Worm (Caenorhabditis elegans): Measurements from ENCODE around the gene H03A11.2.

H03A11.2 gene

ce11 chrX:15246595-15246994, 16.1 kb upstream of the H03A11.2 start:
- no peak for TF ChIP-seq unc-62 (GFP tag; optimal IDR thresholded peaks at IDR 0.05)

DNA sequence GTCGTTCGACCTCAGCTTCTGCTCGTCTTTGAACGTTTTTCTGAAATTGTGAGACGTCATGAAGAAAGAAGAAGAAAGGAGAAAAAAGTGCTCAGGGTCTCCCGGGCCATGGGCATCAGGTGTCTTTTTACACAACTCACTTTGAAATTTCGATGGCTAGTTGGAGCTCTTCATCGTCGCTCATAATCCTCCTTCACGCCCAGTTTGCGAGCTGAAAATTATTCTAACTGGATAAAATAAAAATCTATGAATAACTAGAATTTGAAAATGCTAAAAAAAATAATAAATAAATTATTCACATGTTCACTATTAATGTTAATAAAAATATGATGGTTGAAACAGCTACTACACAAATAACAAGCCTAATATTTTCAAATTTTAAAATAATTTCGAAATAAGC, 15.7 kb upstream of the H03A11.2 start, which contains the start of gene piki-1:
TSS of gene piki-1 (minus strand) at position 218 of the 400 bp plus-strand sequence.
- TF ChIP-seq unc-62 (GFP tag; optimal IDR thresholded peaks at IDR 0.05): no peak

ce11 chrX:15242726-15243125, 12.3 kb upstream of the H03A11.2 start:
- no peak for TF ChIP-seq unc-62 (GFP tag; optimal IDR thresholded peaks at IDR 0.05)

DNA sequence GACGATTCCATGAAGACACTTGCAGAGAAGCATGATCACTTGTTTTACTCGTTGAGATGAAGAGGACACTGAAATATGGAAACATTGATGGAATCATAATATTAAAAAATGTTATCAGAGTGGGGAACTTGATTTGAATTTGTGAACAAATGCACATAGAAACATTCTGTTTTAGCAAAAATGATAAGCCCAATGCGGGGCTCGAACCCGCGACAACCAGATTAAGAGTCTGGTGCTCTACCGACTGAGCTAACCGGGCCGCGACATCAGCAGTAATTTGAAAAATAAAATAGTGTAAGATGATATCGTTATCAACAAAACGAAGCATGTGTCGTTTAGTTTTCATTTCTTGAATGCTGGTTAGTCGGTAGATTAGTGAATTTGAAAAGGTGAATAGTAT, 10.7 kb upstream of the H03A11.2 start:
- TF ChIP-seq unc-62 (GFP tag; optimal IDR thresholded peaks at IDR 0.05): no peak

DNA sequence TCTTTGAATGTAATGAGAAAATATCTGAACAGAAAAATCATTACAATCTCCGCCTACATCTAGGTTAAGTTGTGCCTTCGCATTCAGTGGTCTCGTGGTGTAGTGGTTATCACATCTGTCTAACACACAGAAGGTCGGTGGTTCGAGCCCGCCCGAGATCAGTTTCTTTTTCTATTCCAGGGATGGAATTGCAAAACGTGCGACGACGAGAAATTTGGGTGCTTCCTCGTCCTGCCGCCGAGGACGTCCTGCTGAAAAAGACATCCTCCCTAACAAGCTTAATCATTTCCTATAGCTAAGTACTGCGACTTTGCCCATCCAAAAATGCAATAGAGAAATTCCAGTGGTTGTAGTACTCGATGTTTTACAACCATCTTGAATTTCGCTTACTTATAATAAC, 5.6 kb upstream of the H03A11.2 start:
- no peak for TF ChIP-seq unc-62 (GFP tag; optimal IDR thresholded peaks at IDR 0.05)

DNA sequence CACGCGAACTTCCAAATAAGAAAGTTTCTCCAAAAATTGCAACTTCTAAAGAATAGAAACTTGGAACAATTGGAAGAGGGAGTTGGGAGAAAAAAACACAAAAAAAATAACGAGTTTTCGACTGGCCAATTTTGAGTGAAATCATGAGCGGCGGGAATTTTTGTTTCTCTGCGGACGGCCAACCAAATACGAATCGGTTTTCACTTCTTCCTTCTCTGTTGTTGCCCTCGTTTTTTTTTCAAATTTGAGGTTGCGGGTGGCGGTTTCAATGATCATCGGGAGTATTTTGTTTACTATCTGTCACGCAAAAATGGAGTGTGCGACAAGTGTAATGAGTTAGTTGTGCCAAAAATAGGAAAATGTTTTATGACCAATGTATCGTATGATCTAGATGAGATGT, 3.2 kb upstream of the H03A11.2 start:
- no peak for TF ChIP-seq unc-62 (GFP tag; optimal IDR thresholded peaks at IDR 0.05)

ce11 chrX:15231800-15232199, 1.4 kb upstream of the H03A11.2 start:
- TF ChIP-seq unc-62 (GFP tag; optimal IDR thresholded peaks at IDR 0.05): no peak

DNA sequence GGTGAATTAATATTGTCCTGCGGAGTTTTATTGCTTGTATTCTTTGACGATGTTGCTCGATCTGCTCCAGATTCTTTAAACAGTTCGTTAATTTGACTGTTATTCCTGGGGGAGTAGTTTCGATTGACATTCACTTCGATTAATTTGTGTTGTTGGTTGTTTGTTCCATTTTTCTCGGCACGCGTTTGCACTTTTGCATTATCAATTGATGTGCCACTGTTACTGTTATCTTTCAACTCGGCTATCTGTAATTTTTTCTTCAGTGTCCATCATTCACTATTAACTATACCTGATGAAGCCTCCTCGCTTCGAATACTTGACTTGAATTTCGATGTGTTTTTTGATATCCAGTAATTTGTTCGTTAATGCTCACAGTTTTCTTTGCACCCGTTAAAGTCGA, 1.3 kb downstream of the H03A11.2 start:
- TF ChIP-seq unc-62 (GFP tag; optimal IDR thresholded peaks at IDR 0.05): no peak

- TF ChIP-seq unc-62 (GFP tag; optimal IDR thresholded peaks at IDR 0.05): no peak
These were observed 5.2 kb downstream of the H03A11.2 start for ce11 chrX:15225180-15225724.

DNA sequence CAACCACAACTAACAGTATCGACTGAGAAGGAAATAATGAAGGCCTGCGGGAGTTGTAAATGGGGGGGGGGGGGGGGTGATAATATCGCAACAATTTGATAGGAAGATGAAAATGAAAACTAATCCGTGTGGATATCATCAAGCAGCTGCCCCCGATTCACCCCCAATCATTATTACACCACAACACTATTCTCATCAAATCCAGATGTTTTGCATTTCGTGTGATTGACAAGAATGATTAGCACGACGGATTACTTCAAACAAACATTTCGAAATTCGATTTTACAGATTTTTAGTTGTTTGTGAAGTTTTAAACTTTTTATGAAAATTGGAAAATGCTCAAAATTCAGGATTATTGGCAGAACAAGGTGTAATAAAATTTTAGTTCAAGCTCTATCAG, 6.3 kb downstream of the H03A11.2 start:
- TF ChIP-seq unc-62 (GFP tag; optimal IDR thresholded peaks at IDR 0.05): no peak

- no peak for TF ChIP-seq unc-62 (GFP tag; optimal IDR thresholded peaks at IDR 0.05)
These were observed 7.7 kb downstream of the H03A11.2 start for ce11 chrX:15222789-15223188.

DNA sequence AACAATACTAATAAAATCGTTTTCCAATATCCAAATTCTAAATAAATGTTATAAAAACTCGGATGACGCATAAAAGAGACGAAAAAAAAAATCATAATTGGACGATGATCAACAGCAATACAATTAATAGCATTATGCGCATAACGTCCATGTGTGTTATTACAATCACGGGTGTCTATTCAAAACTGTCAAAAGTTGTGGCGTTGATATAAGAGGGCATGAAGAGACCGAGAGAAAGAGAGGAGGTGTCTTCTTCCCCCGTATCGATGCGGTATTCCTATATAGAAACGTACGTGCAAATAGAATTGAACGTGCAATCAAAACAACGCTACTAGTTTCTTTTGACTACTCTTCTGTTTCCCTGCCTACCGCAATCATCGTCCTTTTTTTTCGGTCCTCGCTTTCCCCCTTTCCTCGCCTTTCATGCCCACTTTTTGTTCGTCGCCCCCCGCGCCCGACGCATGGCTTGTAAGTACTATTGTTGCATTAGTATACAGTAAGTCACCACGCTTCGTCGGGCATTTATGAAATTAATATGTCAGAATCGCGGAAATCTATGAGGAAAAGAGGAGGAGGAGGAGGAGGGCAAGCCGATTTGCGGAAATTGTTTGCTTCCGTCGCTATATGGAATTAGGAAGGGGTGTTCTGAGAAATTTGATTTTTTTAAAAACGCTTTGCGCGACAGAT, 8.4 kb downstream of the H03A11.2 start:
- no peak for TF ChIP-seq unc-62 (GFP tag; optimal IDR thresholded peaks at IDR 0.05)

DNA sequence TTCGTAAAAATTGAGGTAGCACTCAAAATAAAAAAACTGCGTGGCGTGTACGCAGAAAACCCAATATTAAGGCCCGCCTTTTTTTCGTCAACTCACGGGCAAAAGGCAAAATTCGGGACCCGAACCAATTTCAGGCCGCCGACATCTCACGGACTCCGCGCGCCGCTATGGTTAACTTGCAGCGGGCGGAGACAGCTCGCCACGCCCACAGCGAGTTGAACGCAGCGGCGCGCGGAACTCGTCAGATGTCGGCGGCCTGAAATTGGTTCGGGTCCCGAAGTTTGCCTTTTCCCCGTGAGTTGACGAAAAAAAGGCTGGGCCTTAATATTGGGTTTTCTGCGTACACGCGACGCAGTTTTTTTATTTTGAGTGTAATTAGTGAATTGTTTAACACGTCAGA, 9.3 kb downstream of the H03A11.2 start:
- no peak for TF ChIP-seq unc-62 (GFP tag; optimal IDR thresholded peaks at IDR 0.05)

DNA sequence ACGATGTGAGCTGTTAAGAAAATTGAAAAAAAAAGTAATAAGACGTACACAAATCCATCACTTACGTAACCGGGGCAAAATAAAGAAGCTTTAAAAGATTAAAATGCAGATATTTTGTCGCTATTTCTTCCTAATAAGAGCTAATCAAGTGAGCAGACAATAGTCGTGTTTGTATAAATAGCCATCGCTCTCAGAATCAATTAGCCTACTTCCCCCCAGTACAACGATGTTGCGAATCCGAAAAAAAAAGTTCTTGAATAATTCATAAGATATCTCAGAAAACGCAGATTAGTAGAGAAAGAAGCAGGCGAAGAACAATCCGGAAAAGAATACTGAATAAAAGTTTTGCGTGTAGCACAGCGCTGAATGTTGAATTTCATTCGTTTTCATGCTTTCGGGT, 15.2 kb downstream of the H03A11.2 start:
- TF ChIP-seq unc-62 (GFP tag; optimal IDR thresholded peaks at IDR 0.05): no peak

ce11 chrX:15213182-15213829, 17.1 kb downstream of the H03A11.2 start, which contains the start of the genes H03A11.13 and famk-1:
Gene H03A11.13 (minus strand): TSS chrX:15213232.
Gene famk-1 (minus strand): TSS chrX:15213259.
- no peak for TF ChIP-seq unc-62 (GFP tag; optimal IDR thresholded peaks at IDR 0.05)

ce11 chrX:15200720-15201119, 29.7 kb downstream of the H03A11.2 start:
- no peak for TF ChIP-seq unc-62 (GFP tag; optimal IDR thresholded peaks at IDR 0.05)

DNA sequence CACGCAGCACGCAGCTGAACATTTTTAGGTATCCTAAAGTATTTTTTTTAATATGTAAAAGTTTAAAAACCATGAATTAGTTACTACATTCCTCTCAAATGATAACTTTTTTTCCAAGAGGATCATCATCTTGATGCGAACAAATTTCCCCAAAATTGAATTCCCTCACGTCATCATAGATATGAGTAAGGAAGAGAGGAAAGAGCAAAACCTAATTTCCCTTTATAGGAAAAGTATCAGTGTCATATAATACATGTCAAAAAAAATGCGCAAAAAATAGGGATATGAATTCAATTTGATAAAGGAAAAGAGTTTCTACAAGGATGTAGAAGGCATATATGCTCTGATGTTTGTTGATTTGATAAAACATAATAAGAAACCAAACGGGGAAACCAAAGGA, 30.3 kb downstream of the H03A11.2 start:
- no peak for TF ChIP-seq unc-62 (GFP tag; optimal IDR thresholded peaks at IDR 0.05)
